Worm (Caenorhabditis elegans) whole organism, young adult: ENCODE data around the gene sdha-1.
A peak's percentile ranks its signal among the peaks of the same experiment; 100 is the strongest.

Experiments used
- B0336.3 ChIP-seq: fragments of 200-800 bp; sonication (Bioruptor generic); IDR thresholded peaks from 2 replicates; pipeline ENCODE4 v1.3.6; 2022; ENCODE audit warnings: missing genetic modification characterization, missing compliant biosample characterization
- D2030.7 ChIP-seq: fragments of 200-800 bp; sonication (Bioruptor generic); IDR thresholded peaks from 2 replicates; pipeline ENCODE4 v1.3.6; 2022; ENCODE audit warnings: missing genetic modification reagents, missing genetic modification characterization, missing compliant biosample characterization
- F52B5.7 ChIP-seq: sonication (generic microtip); optimal IDR thresholded peaks from 2 replicates; lab custom pipeline; 2016; ENCODE audit warnings: mild to moderate bottlenecking, missing genetic modification characterization, missing compliant biosample characterization
- T07F8.4 ChIP-seq: sonication (generic microtip); optimal IDR thresholded peaks from 2 replicates; lab custom pipeline; 2016; ENCODE audit warnings: mild to moderate bottlenecking, missing genetic modification characterization, moderate library complexity, missing compliant biosample characterization
- T26A5.8 ChIP-seq: sonication (generic microtip); optimal IDR thresholded peaks from 2 replicates; lab custom pipeline; 2016; ENCODE audit warnings: missing genetic modification characterization, missing compliant biosample characterization
- Y56A3A.18 ChIP-seq: fragments of 200-800 bp; sonication (Bioruptor generic); IDR thresholded peaks from 2 replicates; pipeline ENCODE4 v1.3.6; 2022; ENCODE audit warnings: missing genetic modification reagents, missing genetic modification characterization, missing compliant biosample characterization
- ZK185.1 ChIP-seq: sonication (generic microtip); optimal IDR thresholded peaks from 2 replicates; lab custom pipeline; 2016; ENCODE audit warnings: mild to moderate bottlenecking, missing genetic modification characterization, missing compliant biosample characterization; ENCODE audit not compliant: poor library complexity, severe bottlenecking
- attf-3 ChIP-seq: fragments of 200-800 bp; sonication (Bioruptor generic); conservative IDR thresholded peaks from 2 replicates; pipeline ENCODE4 v1.3.6; 2022; ENCODE audit warnings: missing genetic modification reagents, missing genetic modification characterization, missing compliant biosample characterization
- attf-5 ChIP-seq: fragments of 200-800 bp; sonication (Bioruptor generic); optimal IDR thresholded peaks from 2 replicates; lab custom pipeline; 2018; ENCODE audit warnings: mild to moderate bottlenecking, missing genetic modification characterization, missing compliant biosample characterization
- bed-2 ChIP-seq: fragments of 200-800 bp; sonication (Bioruptor generic); IDR thresholded peaks from 2 replicates; pipeline ENCODE4 v1.3.6; 2022; ENCODE audit warnings: missing genetic modification reagents, missing genetic modification characterization, missing compliant biosample characterization
- cebp-1 ChIP-seq, 2 experiments: fragments of 200-800 bp in 1 of 2; sonication (Bioruptor generic) in 1 of 2; sonication (generic microtip) in 1 of 2; IDR thresholded peaks in 1 of 2; optimal IDR thresholded peaks in 1 of 2; 2 replicates each; pipeline versions ENCODE4 v1.3.6 to Lab custom; 2017 to 2022; ENCODE audit warnings: missing compliant biosample characterization in 2 of 2, missing genetic modification characterization in 2 of 2, mild to moderate bottlenecking in 1 of 2, missing genetic modification reagents in 1 of 2, moderate library complexity in 1 of 2
- chd-7 ChIP-seq: sonication (generic microtip); optimal IDR thresholded peaks from 2 replicates; lab custom pipeline; 2016; ENCODE audit warnings: mild to moderate bottlenecking, missing genetic modification characterization, moderate library complexity, missing compliant biosample characterization
- dpff-1 ChIP-seq: sonication (generic microtip); optimal IDR thresholded peaks from 2 replicates; lab custom pipeline; 2017; ENCODE audit warnings: mild to moderate bottlenecking, missing genetic modification characterization, missing compliant biosample characterization
- ekl-4 ChIP-seq: fragments of 200-800 bp; sonication (Bioruptor generic); IDR thresholded peaks from 2 replicates; pipeline ENCODE4 v1.3.6; 2022; ENCODE audit warnings: missing genetic modification reagents, missing genetic modification characterization, missing compliant biosample characterization
- ets-4 ChIP-seq: fragments of 200-800 bp; sonication (Bioruptor generic); optimal IDR thresholded peaks from 2 replicates; lab custom pipeline; 2018; ENCODE audit warnings: mild to moderate bottlenecking, missing genetic modification characterization, missing compliant biosample characterization
- fkh-3 ChIP-seq: sonication (generic microtip); optimal IDR thresholded peaks from 2 replicates; lab custom pipeline; 2016; ENCODE audit warnings: mild to moderate bottlenecking, missing genetic modification characterization, missing compliant biosample characterization
- gei-17 ChIP-seq: fragments of 200-800 bp; sonication (Bioruptor generic); optimal IDR thresholded peaks from 2 replicates; lab custom pipeline; 2018; ENCODE audit warnings: mild to moderate bottlenecking, missing genetic modification characterization, missing compliant biosample characterization
- him-1 ChIP-seq: sonication (generic microtip); optimal IDR thresholded peaks from 2 replicates; lab custom pipeline; 2016; ENCODE audit warnings: missing genotype, missing genetic modification reagents, missing genetic modification characterization, missing compliant biosample characterization
- hmg-1.2 ChIP-seq: fragments of 200-800 bp; sonication (Bioruptor generic); IDR thresholded peaks from 2 replicates; pipeline ENCODE4 v1.3.6; 2022; ENCODE audit warnings: missing genetic modification reagents, missing genetic modification characterization, missing compliant biosample characterization
- hmg-20 ChIP-seq: fragments of 200-800 bp; sonication (Bioruptor generic); IDR thresholded peaks from 2 replicates; pipeline ENCODE4 v1.3.6; 2022; ENCODE audit warnings: missing genetic modification reagents, missing genetic modification characterization, missing compliant biosample characterization
- hrde-1 ChIP-seq: sonication (generic microtip); optimal IDR thresholded peaks from 2 replicates; lab custom pipeline; 2016; ENCODE audit warnings: missing genetic modification characterization, mild to moderate bottlenecking, missing compliant biosample characterization, moderate library complexity, missing genotype, missing genetic modification reagents, borderline replicate concordance
- lin-35 ChIP-seq, 3 experiments: fragments of 150-350 bp in 2 of 3; sonication (generic microtip) in 1 of 3; optimal IDR thresholded peaks; 2 replicates each; lab custom pipeline; 2014 to 2018; ENCODE audit warnings: missing biosample characterization in 3 of 3, missing genetic modification characterization in 3 of 3, missing genetic modification reagents in 3 of 3
- lin-40 ChIP-seq: sonication (generic microtip); optimal IDR thresholded peaks from 2 replicates; lab custom pipeline; 2016; ENCODE audit warnings: missing genetic modification characterization, mild to moderate bottlenecking, missing compliant biosample characterization, missing genotype, missing genetic modification reagents
- lsl-1 ChIP-seq: fragments of 200-800 bp; sonication (Bioruptor generic); optimal IDR thresholded peaks from 2 replicates; lab custom pipeline; 2018; ENCODE audit warnings: mild to moderate bottlenecking, missing genetic modification characterization, moderate library complexity, missing compliant biosample characterization
- lsy-27 ChIP-seq: sonication (generic microtip); optimal IDR thresholded peaks from 2 replicates; lab custom pipeline; 2017; ENCODE audit warnings: missing genetic modification characterization, mild to moderate bottlenecking, missing compliant biosample characterization, antibody characterized with exemption, missing genotype, borderline replicate concordance; ENCODE audit not compliant: insufficient read depth
- madf-3 ChIP-seq: fragments of 200-800 bp; sonication (Bioruptor generic); IDR thresholded peaks from 2 replicates; pipeline ENCODE4 v1.3.6; 2022; ENCODE audit warnings: missing genetic modification reagents, missing genetic modification characterization, missing compliant biosample characterization
- nhr-120 ChIP-seq: fragments of 200-800 bp; sonication (Bioruptor generic); IDR thresholded peaks from 2 replicates; pipeline ENCODE4 v1.3.6; 2022; ENCODE audit warnings: missing genetic modification characterization, missing compliant biosample characterization
- nhr-80 ChIP-seq: sonication (generic microtip); optimal IDR thresholded peaks from 2 replicates; lab custom pipeline; 2016; ENCODE audit warnings: missing genetic modification characterization, missing compliant biosample characterization
- pbrm-1 ChIP-seq: fragments of 200-800 bp; sonication (Bioruptor generic); IDR thresholded peaks from 2 replicates; pipeline ENCODE4 v1.3.6; 2022; ENCODE audit warnings: missing genetic modification reagents, missing genetic modification characterization, missing compliant biosample characterization
- rcor-1 ChIP-seq: fragments of 200-800 bp; sonication (Bioruptor generic); IDR thresholded peaks from 2 replicates; pipeline ENCODE4 v1.3.6; 2022; ENCODE audit warnings: missing genetic modification reagents, missing genetic modification characterization, missing compliant biosample characterization
- rec-8 ChIP-seq, 2 experiments: sonication (generic microtip); optimal IDR thresholded peaks; 2 replicates each; lab custom pipeline; 2016; ENCODE audit warnings: mild to moderate bottlenecking in 2 of 2, missing genetic modification characterization in 2 of 2, missing genetic modification reagents in 2 of 2, missing genotype in 2 of 2, missing biosample characterization in 1 of 2, missing compliant biosample characterization in 1 of 2, moderate library complexity in 1 of 2
- sea-2 ChIP-seq: fragments of 200-800 bp; sonication (Bioruptor generic); IDR thresholded peaks from 2 replicates; pipeline ENCODE4 v1.3.6; 2022; ENCODE audit warnings: missing genetic modification characterization, missing compliant biosample characterization
- sptf-2 ChIP-seq: fragments of 200-800 bp; sonication (Bioruptor generic); optimal IDR thresholded peaks from 2 replicates; lab custom pipeline; 2018; ENCODE audit warnings: mild to moderate bottlenecking, missing genetic modification characterization, missing compliant biosample characterization
- tbp1 ChIP-seq: fragments of 200-800 bp; sonication (Bioruptor generic); optimal IDR thresholded peaks from 2 replicates; lab custom pipeline; 2018; ENCODE audit warnings: mild to moderate bottlenecking, missing genetic modification characterization, missing compliant biosample characterization
- zfh-2 ChIP-seq: fragments of 200-800 bp; sonication (Bioruptor generic); conservative IDR thresholded peaks from 2 replicates; pipeline ENCODE4 v1.3.6; 2022; ENCODE audit warnings: missing genetic modification reagents, missing genetic modification characterization, missing compliant biosample characterization
- ztf-18 ChIP-seq: sonication (generic microtip); optimal IDR thresholded peaks from 2 replicates; lab custom pipeline; 2016; ENCODE audit warnings: missing genotype, mild to moderate bottlenecking, missing genetic modification characterization, missing compliant biosample characterization
- ztf-22 ChIP-seq: fragments of 200-800 bp; sonication (Bioruptor generic); optimal IDR thresholded peaks from 2 replicates; lab custom pipeline; 2018; ENCODE audit warnings: mild to moderate bottlenecking, missing genetic modification characterization, moderate library complexity, missing compliant biosample characterization
- ztf-25 ChIP-seq: fragments of 200-800 bp; sonication (Bioruptor generic); IDR thresholded peaks from 2 replicates; pipeline ENCODE4 v1.3.6; 2022; ENCODE audit warnings: missing genetic modification reagents, missing genetic modification characterization, missing compliant biosample characterization
- ztf-26 ChIP-seq: sonication (generic microtip); optimal IDR thresholded peaks from 2 replicates; lab custom pipeline; 2017; ENCODE audit warnings: missing genetic modification characterization, missing compliant biosample characterization
- ztf-28 ChIP-seq: fragments of 200-800 bp; sonication (Bioruptor generic); IDR thresholded peaks from 2 replicates; pipeline ENCODE4 v1.3.6; 2022; ENCODE audit warnings: missing genetic modification reagents, missing genetic modification characterization, missing compliant biosample characterization
- ztf-3 ChIP-seq: fragments of 200-800 bp; sonication (Bioruptor generic); optimal IDR thresholded peaks from 2 replicates; lab custom pipeline; 2018; ENCODE audit warnings: mild to moderate bottlenecking, missing genetic modification characterization, missing compliant biosample characterization
- ztf-6 ChIP-seq: fragments of 200-800 bp; sonication (Bioruptor generic); IDR thresholded peaks from 2 replicates; pipeline ENCODE4 v1.3.6; 2022; ENCODE audit warnings: missing genetic modification reagents, missing genetic modification characterization, missing compliant biosample characterization

The sdha-1 gene

DNA sequence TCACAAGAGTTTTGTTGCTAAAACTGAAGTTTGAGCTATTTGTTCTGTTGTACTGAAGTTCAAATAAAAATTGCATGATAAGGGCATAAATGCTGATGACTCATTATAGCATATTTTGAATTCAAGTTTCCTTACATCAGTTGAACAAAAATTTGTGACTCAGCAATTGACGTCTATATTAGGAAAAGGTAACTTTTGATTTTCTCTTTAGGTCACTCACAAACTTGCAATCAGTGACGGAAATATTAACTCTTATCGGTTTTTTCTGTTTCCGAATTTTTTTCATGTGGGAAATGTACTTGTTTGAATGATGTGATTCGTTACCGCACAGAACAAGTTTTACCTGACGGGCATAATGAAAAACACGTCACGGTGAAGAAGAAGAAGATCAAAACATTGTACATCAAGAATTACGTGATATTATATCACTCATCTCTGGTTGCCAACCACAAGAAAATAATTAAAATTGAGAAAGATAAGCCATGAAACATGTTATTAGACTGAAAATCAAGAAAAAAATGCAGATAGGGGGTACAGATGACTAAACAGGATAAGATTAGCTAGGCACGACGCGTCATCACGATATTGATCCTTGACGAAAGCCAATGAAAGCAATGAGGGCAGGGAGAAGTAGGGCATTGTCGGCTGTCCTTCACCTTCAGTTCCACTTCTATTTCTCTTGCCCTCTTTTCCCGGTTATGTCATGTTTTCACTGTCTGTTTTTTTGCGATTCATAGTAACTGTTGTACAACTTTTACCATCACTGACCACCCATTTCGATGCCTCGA is 18.0 kb upstream of the sdha-1 start:
- TF ChIP-seq ets-4 (GFP tag; lab: Kevin White, UChicago) (no peak), Y56A3A.18 (no peak), D2030.7 (GFP tag; lab: Robert Waterston, UW) (no peak), F52B5.7 (tag; lab: Kevin White, UChicago) (no peak), nhr-80 (tag; lab: Kevin White, UChicago) (peak; percentile 60), lsl-1 (GFP tag; lab: Kevin White, UChicago) (no peak)
- TF ChIP-seq, all 124 proteins: peak for 1

ce11 chrX:8562586-8562985 is 16.8 kb upstream of the sdha-1 start:
- TF ChIP-seq ztf-25 (GFP tag; lab: Robert Waterston, UW): no peak
- no peak for TF ChIP-seq ztf-28 (GFP tag; lab: Robert Waterston, UW)
- no peak for TF ChIP-seq hrde-1
- TF ChIP-seq fkh-3 (tag; lab: Kevin White, UChicago): no peak
- TF ChIP-seq sea-2 (GFP tag; lab: Robert Waterston, UW): no peak
- no peak for TF ChIP-seq lin-35 (GFP tag; optimal IDR thresholded peaks at IDR 0.05; lab: Kevin White, UChicago)
- TF ChIP-seq madf-3 (GFP tag; lab: Robert Waterston, UW): no peak
- no peak for TF ChIP-seq him-1 (tag; lab: Kevin White, UChicago)
- TF ChIP-seq ztf-22: no peak
- no peak for TF ChIP-seq B0336.3 (GFP tag; lab: Robert Waterston, UW)

DNA sequence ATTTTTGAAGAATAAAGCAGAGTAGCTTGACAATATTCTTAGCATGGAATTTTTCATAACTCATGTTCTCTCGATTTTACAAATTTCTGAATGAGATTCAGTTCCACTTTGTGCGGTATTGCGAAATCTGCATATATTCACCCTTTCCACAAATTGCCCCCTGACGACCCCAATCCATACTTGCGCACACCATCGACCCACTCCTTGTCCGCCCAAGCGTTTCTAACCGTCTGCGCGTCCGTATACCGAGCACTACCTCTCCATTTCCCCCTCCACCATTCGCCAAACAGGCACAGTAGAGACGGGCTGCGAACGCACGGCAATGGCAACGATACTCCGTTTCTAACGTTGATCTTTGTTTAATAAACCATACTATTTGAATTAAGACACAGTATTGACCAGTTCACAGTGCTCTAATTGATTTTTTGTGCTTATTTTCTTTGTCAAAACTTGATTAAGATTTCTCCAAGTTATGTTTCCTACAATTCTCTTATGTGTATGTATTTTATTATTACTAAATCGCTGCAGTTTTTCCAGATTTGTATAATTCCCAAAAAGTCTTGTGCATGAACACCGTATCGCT is 10.9 kb upstream of the sdha-1 start, which contains the start of gene utx-1:
utx-1 (plus strand) TSS at position 533 of the 583 bp plus-strand sequence.
- TF ChIP-seq chd-7 (tag; lab: Kevin White, UChicago): no peak
- no peak for TF ChIP-seq lsy-27 (tag; lab: Kevin White, UChicago)
- peak; percentile 86 for TF ChIP-seq cebp-1 (GFP tag; IDR thresholded peaks at IDR 0.05; lab: Robert Waterston, UW)
- TF ChIP-seq cebp-1 (tag; optimal IDR thresholded peaks at IDR 0.05; lab: Kevin White, UChicago): peak; percentile 98
- peak; percentile 30 for TF ChIP-seq lin-40
- TF ChIP-seq ztf-18 (tag; lab: Kevin White, UChicago): peak; percentile 9
- TF ChIP-seq attf-5: no peak
- peak; percentile 44; the same call in 1 of the 2 replicates for TF ChIP-seq zfh-2 (GFP tag; lab: Robert Waterston, UW)
- TF ChIP-seq attf-3 (GFP tag; lab: Robert Waterston, UW): peak; percentile 78
- TF ChIP-seq T26A5.8 (tag; lab: Kevin White, UChicago): no peak
- TF ChIP-seq bed-2: no peak
- peak; percentile 83; the same call in 1 of the 2 replicates for TF ChIP-seq hmg-1.2 (GFP tag; lab: Robert Waterston, UW)
- TF ChIP-seq ZK185.1: peak; percentile 16

ce11 chrX:8554029-8554428 is 8.2 kb upstream of the sdha-1 start:
- no peak for TF ChIP-seq sptf-2 (GFP tag; lab: Kevin White, UChicago)
- TF ChIP-seq hmg-20 (GFP tag; lab: Robert Waterston, UW): no peak
- TF ChIP-seq ztf-6: no peak
- TF ChIP-seq rec-8 (tag; optimal IDR thresholded peaks at IDR 0.05; lab: Kevin White, UChicago): no peak
- no peak for TF ChIP-seq dpff-1 (tag; lab: Kevin White, UChicago)
- TF ChIP-seq nhr-120 (GFP tag; lab: Robert Waterston, UW): no peak
- TF ChIP-seq ekl-4 (GFP tag; lab: Robert Waterston, UW): no peak
- no peak for TF ChIP-seq pbrm-1 (GFP tag; lab: Robert Waterston, UW)
- no peak for TF ChIP-seq rcor-1 (GFP tag; lab: Robert Waterston, UW)
- TF ChIP-seq bed-2: no peak
- TF ChIP-seq ztf-22: no peak
- no peak for TF ChIP-seq T07F8.4 (tag; lab: Kevin White, UChicago)
- TF ChIP-seq ztf-3 (GFP tag; lab: Kevin White, UChicago): no peak
- TF ChIP-seq tbp1 (GFP tag; lab: Kevin White, UChicago): no peak
- no peak for TF ChIP-seq ztf-26 (tag; lab: Kevin White, UChicago)
- no peak for TF ChIP-seq gei-17 (GFP tag; lab: Kevin White, UChicago)
